Worm (Caenorhabditis elegans) whole organism, L4 larva: ENCODE data around the gene ttr-28.

Source experiments
- F26F4.8 ChIP-seq: fragments of 200-800 bp; sonication (Bioruptor generic); conservative IDR thresholded peaks from 2 replicates; pipeline ENCODE4 v1.3.6; 2022; ENCODE audit warnings: missing genetic modification characterization, missing compliant biosample characterization
- ceh-44 ChIP-seq: fragments of 200-800 bp; sonication (Bioruptor generic); IDR thresholded peaks from 2 replicates; pipeline ENCODE4 v1.3.6; 2022; ENCODE audit warnings: missing genetic modification reagents, missing genetic modification characterization, missing compliant biosample characterization
- dpl-1 ChIP-seq: fragments of 150-350 bp; optimal IDR thresholded peaks from 2 replicates; lab custom pipeline; 2014; ENCODE audit warnings: missing biosample characterization, missing genetic modification reagents, missing genetic modification characterization
- unc-62 ChIP-seq, 3 experiments: fragments of 150-350 bp in 1 of 3; sonication (generic microtip); optimal IDR thresholded peaks in 2 of 3; peaks in 1 of 3; 1 replicate in 1 of 3; 2 replicates in 2 of 3; lab custom pipeline; 2014 to 2017; ENCODE audit warnings: missing biosample characterization in 3 of 3, missing genetic modification characterization in 3 of 3, missing genetic modification reagents in 3 of 3, missing genotype in 1 of 3

ce11 chrV:12898583-12899232 lies 6.3 kb downstream of the ttr-28 start:
- no peak for TF ChIP-seq dpl-1
- peak in 1 of 2 experiments; percentile 76 for TF ChIP-seq unc-62 (GFP tag; optimal IDR thresholded peaks at IDR 0.05 in 1 of 2; lab: Kevin White, UChicago)
- TF ChIP-seq unc-62 (tag; optimal IDR thresholded peaks at IDR 0.05; lab: Kevin White, UChicago): no peak
- TF ChIP-seq F26F4.8 (GFP tag; lab: Robert Waterston, UW): no peak
- no peak for TF ChIP-seq ceh-44 (GFP tag; lab: Robert Waterston, UW)
